Fruit fly (Drosophila melanogaster): ENCODE data around the gene grnd.

The grnd gene

dm6 chr2L:18485211-18485610, at the start of gene grnd:
TSS of gene grnd (plus strand) at chr2L:18485417.
- TF ChIP-seq usp (GFP tag; optimal IDR thresholded peaks at IDR 0.05) (no peak), pan (optimal IDR thresholded peaks at IDR 0.05) (no peak), psq (optimal IDR thresholded peaks at IDR 0.05) (no peak), CG8478 (optimal IDR thresholded peaks at IDR 0.05) (no peak), EcR (GFP tag; optimal IDR thresholded peaks at IDR 0.05) (no peak), Dll (optimal IDR thresholded peaks at IDR 0.05) (no peak)

- TF ChIP-seq pan (optimal IDR thresholded peaks at IDR 0.05), result no peak
- TF ChIP-seq EcR (GFP tag; optimal IDR thresholded peaks at IDR 0.05), result no peak
- TF ChIP-seq CG8478 (optimal IDR thresholded peaks at IDR 0.05), result no peak
- TF ChIP-seq Dll (optimal IDR thresholded peaks at IDR 0.05), result no peak
These were observed 44.0 kb upstream of the grnd start for dm6 chr2L:18441220-18441619.

- TF ChIP-seq Dll (optimal IDR thresholded peaks at IDR 0.05), result no peak
- no peak for TF ChIP-seq EcR (GFP tag; optimal IDR thresholded peaks at IDR 0.05)
- no peak for TF ChIP-seq psq (optimal IDR thresholded peaks at IDR 0.05)
- TF ChIP-seq usp (GFP tag; optimal IDR thresholded peaks at IDR 0.05), result no peak
- no peak for TF ChIP-seq CG8478 (optimal IDR thresholded peaks at IDR 0.05)
- TF ChIP-seq pan (optimal IDR thresholded peaks at IDR 0.05), result no peak
These were observed 42.2 kb upstream of the grnd start, which contains the start of gene RpS26 for dm6 chr2L:18442903-18443608. TSS of gene RpS26 (minus strand) at chr2L:18443277.

dm6 chr2L:18448639-18449430, 36.4 kb upstream of the grnd start, which contains the start of gene ncm:
TSS of gene ncm (minus strand) at chr2L:18448957.
- TF ChIP-seq pan (optimal IDR thresholded peaks at IDR 0.05), result no peak
- no peak for TF ChIP-seq usp (GFP tag; optimal IDR thresholded peaks at IDR 0.05)
- no peak for TF ChIP-seq psq (optimal IDR thresholded peaks at IDR 0.05)
- TF ChIP-seq EcR (GFP tag; optimal IDR thresholded peaks at IDR 0.05), result no peak
- no peak for TF ChIP-seq CG8478 (optimal IDR thresholded peaks at IDR 0.05)
- no peak for TF ChIP-seq Dll (optimal IDR thresholded peaks at IDR 0.05)

dm6 chr2L:18454128-18454788, 31.0 kb upstream of the grnd start, which contains the start of the genes bsf and Ntf-2r:
TSS of gene bsf (minus strand) at chr2L:18454587.
TSS of gene Ntf-2r (plus strand) at chr2L:18454649.
- TF ChIP-seq CG8478 (optimal IDR thresholded peaks at IDR 0.05), result no peak
- no peak for TF ChIP-seq EcR (GFP tag; optimal IDR thresholded peaks at IDR 0.05)

dm6 chr2L:18455506-18456491, 29.4 kb upstream of the grnd start:
- TF ChIP-seq psq (optimal IDR thresholded peaks at IDR 0.05) (no peak), pan (optimal IDR thresholded peaks at IDR 0.05) (no peak), Dll (optimal IDR thresholded peaks at IDR 0.05) (no peak), EcR (GFP tag; optimal IDR thresholded peaks at IDR 0.05) (peak in 1 of 2 experiments; percentile 41), CG8478 (optimal IDR thresholded peaks at IDR 0.05) (peak; percentile 86), usp (GFP tag; optimal IDR thresholded peaks at IDR 0.05) (no peak)

- TF ChIP-seq CG8478 (optimal IDR thresholded peaks at IDR 0.05), result no peak
- TF ChIP-seq Dll (optimal IDR thresholded peaks at IDR 0.05), result no peak
- TF ChIP-seq usp (GFP tag; optimal IDR thresholded peaks at IDR 0.05), result no peak
- TF ChIP-seq EcR (GFP tag; optimal IDR thresholded peaks at IDR 0.05), result peak in 1 of 2 experiments; percentile 31
- no peak for TF ChIP-seq pan (optimal IDR thresholded peaks at IDR 0.05)
- no peak for TF ChIP-seq psq (optimal IDR thresholded peaks at IDR 0.05)
These were observed 28.2 kb upstream of the grnd start for dm6 chr2L:18456932-18457583.

- TF ChIP-seq usp (GFP tag; optimal IDR thresholded peaks at IDR 0.05) (no peak), EcR (GFP tag; optimal IDR thresholded peaks at IDR 0.05) (peak in 1 of 2 experiments; percentile 41)
These were observed 26.7 kb upstream of the grnd start for dm6 chr2L:18458527-18458926.

dm6 chr2L:18459698-18460348, 25.4 kb upstream of the grnd start:
- TF ChIP-seq psq (optimal IDR thresholded peaks at IDR 0.05) (no peak), pan (optimal IDR thresholded peaks at IDR 0.05) (no peak), usp (GFP tag; optimal IDR thresholded peaks at IDR 0.05) (no peak), Dll (optimal IDR thresholded peaks at IDR 0.05) (no peak), CG8478 (optimal IDR thresholded peaks at IDR 0.05) (no peak), EcR (GFP tag; optimal IDR thresholded peaks at IDR 0.05) (peak in 1 of 2 experiments; percentile 84)

- TF ChIP-seq CG8478 (optimal IDR thresholded peaks at IDR 0.05) (no peak), usp (GFP tag; optimal IDR thresholded peaks at IDR 0.05) (no peak), psq (optimal IDR thresholded peaks at IDR 0.05) (no peak), pan (optimal IDR thresholded peaks at IDR 0.05) (no peak), EcR (GFP tag; optimal IDR thresholded peaks at IDR 0.05) (no peak), Dll (optimal IDR thresholded peaks at IDR 0.05) (no peak)
These were observed 21.6 kb upstream of the grnd start for dm6 chr2L:18463610-18464009.

Measured in whole organism.